Worm (Caenorhabditis elegans) whole organism, late embryonic: ENCODE results near the gene rpc-2.

Source experiments
- F13H6.1 ChIP-seq: sonication (generic microtip); optimal IDR thresholded peaks from 2 replicates; lab custom pipeline; 2016; ENCODE audit warnings: missing genetic modification characterization, missing compliant biosample characterization
- K02D7.2 ChIP-seq: sonication (generic microtip); optimal IDR thresholded peaks from 2 replicates; lab custom pipeline; 2017; ENCODE audit warnings: mild to moderate bottlenecking, missing genetic modification characterization, missing compliant biosample characterization
- Y22D7AL.16 ChIP-seq: sonication (generic microtip); optimal IDR thresholded peaks from 2 replicates; lab custom pipeline; 2016; ENCODE audit warnings: missing genetic modification characterization, missing compliant biosample characterization
- ama-1 ChIP-seq: fragments of 150-350 bp; optimal IDR thresholded peaks from 2 replicates; lab custom pipeline; 2014
- ceh-14 ChIP-seq: sonication (generic microtip); optimal IDR thresholded peaks from 2 replicates; lab custom pipeline; 2016; ENCODE audit warnings: missing genotype, missing genetic modification characterization, missing compliant biosample characterization
- ceh-22 ChIP-seq: sonication (generic microtip); optimal IDR thresholded peaks from 2 replicates; lab custom pipeline; 2017; ENCODE audit warnings: missing biosample characterization, missing genetic modification characterization
- ceh-31 ChIP-seq: sonication (generic microtip); optimal IDR thresholded peaks from 2 replicates; lab custom pipeline; 2016; ENCODE audit warnings: missing genetic modification characterization, missing compliant biosample characterization
- ceh-34 ChIP-seq: sonication (generic microtip); optimal IDR thresholded peaks from 2 replicates; lab custom pipeline; 2016; ENCODE audit warnings: mild to moderate bottlenecking, missing genetic modification characterization, missing compliant biosample characterization
- ceh-45 ChIP-seq: fragments of 200-800 bp; sonication (Bioruptor generic); IDR thresholded peaks from 2 replicates; pipeline ENCODE4 v1.3.6; 2022; ENCODE audit warnings: missing genetic modification reagents, missing genetic modification characterization, missing compliant biosample characterization
- ceh-48 ChIP-seq: sonication (generic microtip); optimal IDR thresholded peaks from 2 replicates; lab custom pipeline; 2016; ENCODE audit warnings: missing genetic modification characterization, inconsistent platforms, missing compliant biosample characterization
- ceh-6 ChIP-seq: fragments of 200-800 bp; sonication (Bioruptor generic); optimal IDR thresholded peaks from 2 replicates; lab custom pipeline; 2018; ENCODE audit warnings: mild to moderate bottlenecking, missing genetic modification characterization, missing compliant biosample characterization
- dmd-4 ChIP-seq: sonication (generic microtip); optimal IDR thresholded peaks from 2 replicates; lab custom pipeline; 2016; ENCODE audit warnings: borderline replicate concordance, missing genetic modification characterization, missing compliant biosample characterization
- dve-1 ChIP-seq: sonication (generic microtip); optimal IDR thresholded peaks from 2 replicates; lab custom pipeline; 2017; ENCODE audit warnings: antibody characterized with exemption, mild to moderate bottlenecking, missing genetic modification characterization, missing compliant biosample characterization
- elt-4 ChIP-seq: sonication (generic microtip); optimal IDR thresholded peaks from 2 replicates; lab custom pipeline; 2016; ENCODE audit warnings: missing genetic modification characterization, missing compliant biosample characterization
- ets-4 ChIP-seq: sonication (generic microtip); optimal IDR thresholded peaks from 2 replicates; lab custom pipeline; 2016; ENCODE audit warnings: missing genetic modification characterization, missing compliant biosample characterization
- fax-1 ChIP-seq: sonication (generic microtip); optimal IDR thresholded peaks from 2 replicates; lab custom pipeline; 2016; ENCODE audit warnings: missing genotype, missing genetic modification characterization, missing compliant biosample characterization
- fkh-10 ChIP-seq: fragments of 150-350 bp; optimal IDR thresholded peaks from 2 replicates; lab custom pipeline; 2014; ENCODE audit warnings: missing biosample characterization, missing genetic modification reagents, missing genetic modification characterization
- fkh-6 ChIP-seq: sonication (generic microtip); optimal IDR thresholded peaks from 2 replicates; lab custom pipeline; 2016; ENCODE audit warnings: missing genetic modification characterization, missing compliant biosample characterization
- hlh-13 ChIP-seq: fragments of 200-800 bp; sonication (Bioruptor generic); optimal IDR thresholded peaks from 2 replicates; lab custom pipeline; 2018; ENCODE audit warnings: mild to moderate bottlenecking, missing genetic modification characterization, missing compliant biosample characterization
- hlh-15 ChIP-seq: sonication (generic microtip); optimal IDR thresholded peaks from 2 replicates; lab custom pipeline; 2016; ENCODE audit warnings: missing genetic modification characterization, missing compliant biosample characterization
- hlh-30 ChIP-seq: sonication (generic microtip); optimal IDR thresholded peaks from 2 replicates; lab custom pipeline; 2017; ENCODE audit warnings: antibody characterized with exemption, missing genetic modification characterization, missing compliant biosample characterization; ENCODE audit not compliant: insufficient read depth
- hlh-6 ChIP-seq: sonication (generic microtip); optimal IDR thresholded peaks from 2 replicates; lab custom pipeline; 2016; ENCODE audit warnings: missing genotype, missing genetic modification characterization, missing compliant biosample characterization
- lim-6 ChIP-seq: sonication (generic microtip); optimal IDR thresholded peaks from 2 replicates; lab custom pipeline; 2016; ENCODE audit warnings: missing genetic modification characterization, missing compliant biosample characterization
- lin-11 ChIP-seq: fragments of 200-800 bp; sonication (Bioruptor generic); optimal IDR thresholded peaks from 2 replicates; lab custom pipeline; 2018; ENCODE audit warnings: mild to moderate bottlenecking, missing genetic modification characterization, missing compliant biosample characterization
- madf-2 ChIP-seq: sonication (generic microtip); optimal IDR thresholded peaks from 2 replicates; lab custom pipeline; 2017; ENCODE audit warnings: missing genetic modification characterization, missing compliant biosample characterization
- nfya-1 ChIP-seq: sonication (generic microtip); optimal IDR thresholded peaks from 2 replicates; lab custom pipeline; 2017; ENCODE audit warnings: missing genetic modification characterization, mild to moderate bottlenecking, missing compliant biosample characterization, antibody characterized with exemption, moderate library complexity
- nhr-11 ChIP-seq: fragments of 150-350 bp; optimal IDR thresholded peaks from 2 replicates; lab custom pipeline; 2014; ENCODE audit warnings: missing biosample characterization, missing genetic modification characterization
- npax-4 ChIP-seq: sonication (generic microtip); optimal IDR thresholded peaks from 2 replicates; lab custom pipeline; 2016; ENCODE audit warnings: missing genetic modification characterization, missing compliant biosample characterization
- odd-2 ChIP-seq: sonication (generic microtip); optimal IDR thresholded peaks from 2 replicates; lab custom pipeline; 2017; ENCODE audit warnings: antibody characterized with exemption, mild to moderate bottlenecking, missing genetic modification characterization, missing compliant biosample characterization
- pat-9 ChIP-seq: fragments of 200-800 bp; sonication (Bioruptor generic); optimal IDR thresholded peaks from 2 replicates; lab custom pipeline; 2018; ENCODE audit warnings: mild to moderate bottlenecking, missing genetic modification characterization, moderate library complexity, missing compliant biosample characterization
- pax-1 ChIP-seq: fragments of 150-350 bp; optimal IDR thresholded peaks from 2 replicates; lab custom pipeline; 2014; ENCODE audit warnings: missing biosample characterization, missing genetic modification characterization
- pha-2 ChIP-seq: sonication (generic microtip); optimal IDR thresholded peaks from 2 replicates; lab custom pipeline; 2017; ENCODE audit warnings: mild to moderate bottlenecking, missing genetic modification characterization, missing compliant biosample characterization
- sdc-2 ChIP-seq: sonication (generic microtip); optimal IDR thresholded peaks from 2 replicates; lab custom pipeline; 2016; ENCODE audit warnings: missing genotype, missing genetic modification characterization, missing compliant biosample characterization
- sox-2 ChIP-seq: fragments of 200-800 bp; sonication (Bioruptor generic); IDR thresholded peaks from 2 replicates; pipeline ENCODE4 v1.3.6; 2022; ENCODE audit warnings: missing genetic modification reagents, missing genetic modification characterization, missing compliant biosample characterization
- sox-4 ChIP-seq: sonication (generic microtip); optimal IDR thresholded peaks from 2 replicates; lab custom pipeline; 2017; ENCODE audit warnings: mild to moderate bottlenecking, missing genetic modification characterization, inconsistent platforms, missing compliant biosample characterization
- tbx-7 ChIP-seq: sonication (generic microtip); optimal IDR thresholded peaks from 2 replicates; lab custom pipeline; 2016; ENCODE audit warnings: missing genotype, missing genetic modification characterization, missing compliant biosample characterization
- unc-3 ChIP-seq, 2 experiments: fragments of 200-800 bp in 1 of 2; sonication (Bioruptor generic) in 1 of 2; sonication (generic microtip) in 1 of 2; conservative IDR thresholded peaks in 1 of 2; optimal IDR thresholded peaks in 1 of 2; 2 replicates each; pipeline versions ENCODE4 v1.3.6 to Lab custom; 2016 to 2022; ENCODE audit warnings: missing compliant biosample characterization in 2 of 2, missing genetic modification characterization in 2 of 2, missing genetic modification reagents in 1 of 2
- unc-42 ChIP-seq: sonication (generic microtip); optimal IDR thresholded peaks from 2 replicates; lab custom pipeline; 2016; ENCODE audit warnings: missing genotype, missing genetic modification characterization, missing compliant biosample characterization
- unc-55 ChIP-seq: sonication (generic microtip); optimal IDR thresholded peaks from 2 replicates; lab custom pipeline; 2017; ENCODE audit warnings: missing biosample characterization, missing genetic modification reagents, missing genetic modification characterization
- unc-86 ChIP-seq: sonication (generic microtip); optimal IDR thresholded peaks from 2 replicates; lab custom pipeline; 2016; ENCODE audit warnings: missing genetic modification characterization, missing compliant biosample characterization

Gene rpc-2

DNA sequence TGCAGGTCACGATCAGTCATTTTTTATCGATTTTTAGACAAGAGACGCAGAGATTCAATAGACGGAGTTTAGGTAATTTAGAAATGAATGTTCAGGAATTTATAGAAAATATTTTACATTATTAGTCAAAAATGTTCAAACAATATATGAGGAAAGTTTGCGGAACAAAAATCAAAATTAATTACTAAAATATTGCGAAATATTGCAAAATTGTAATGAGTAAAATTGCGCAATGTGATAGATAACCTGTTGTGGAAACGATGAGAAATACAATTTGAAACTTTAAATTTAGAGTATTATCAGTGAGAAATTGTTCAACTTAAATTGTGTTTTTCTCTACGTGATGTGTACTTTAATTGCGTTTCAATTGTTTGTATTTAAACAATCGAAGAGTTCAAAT is 23.9 kb downstream of the rpc-2 start, which contains the start of gene F56D2.5:
TSS of gene F56D2.5 (minus strand) at position 371 of the 400 bp plus-strand sequence.
- TF ChIP-seq elt-4, result no peak
- no peak for TF ChIP-seq ceh-34 (tag; lab: Kevin White, UChicago)
- TF ChIP-seq dve-1, result no peak
- no peak for TF ChIP-seq ceh-6 (GFP tag; lab: Kevin White, UChicago)
- no peak for TF ChIP-seq ceh-31 (tag; lab: Kevin White, UChicago)
- TF ChIP-seq pat-9 (tag; lab: Kevin White, UChicago), result no peak
- no peak for TF ChIP-seq ceh-14 (tag; lab: Kevin White, UChicago)
- no peak for TF ChIP-seq Y22D7AL.16 (tag; lab: Kevin White, UChicago)
- TF ChIP-seq odd-2 (tag; lab: Kevin White, UChicago), result no peak
- no peak for TF ChIP-seq hlh-6 (tag; lab: Kevin White, UChicago)
- TF ChIP-seq madf-2 (tag; lab: Kevin White, UChicago), result no peak
- no peak for TF ChIP-seq sox-2
- no peak for TF ChIP-seq nhr-11
- no peak for TF ChIP-seq lim-6
- no peak for TF ChIP-seq ama-1 (lab: Kevin White, UChicago)
- no peak for TF ChIP-seq hlh-15 (tag; lab: Kevin White, UChicago)
- TF ChIP-seq lin-11, result no peak
- TF ChIP-seq fkh-10 (GFP tag; lab: Kevin White, UChicago), result no peak

DNA sequence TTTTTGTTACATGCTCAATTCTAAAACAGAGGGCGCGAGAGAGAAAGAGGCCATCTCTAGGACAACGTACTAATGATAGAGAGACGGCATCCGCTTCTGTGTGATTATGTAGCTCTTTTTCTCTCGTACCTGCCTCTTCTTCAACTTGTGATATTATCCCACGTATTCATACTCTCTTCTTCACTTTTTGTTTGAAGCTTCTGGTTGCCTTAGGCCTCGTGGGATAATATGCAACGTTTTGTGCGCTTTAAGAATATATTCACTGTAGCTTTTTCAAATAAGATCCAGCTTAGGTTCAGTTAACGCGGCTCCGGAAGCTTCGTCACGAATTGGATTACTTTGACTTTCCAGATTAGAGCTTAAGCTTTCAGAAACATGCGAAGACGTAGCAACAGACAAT is 25.6 kb downstream of the rpc-2 start, which contains the start of the genes F56D2.8 and uev-2:
TSS of gene F56D2.8 (minus strand) at position 101 of the 400 bp plus-strand sequence.
TSS of gene uev-2 (plus strand) at position 360 of the 400 bp plus-strand sequence.
- TF ChIP-seq ceh-48, result no peak
- TF ChIP-seq ceh-14 (tag; lab: Kevin White, UChicago), result no peak
- TF ChIP-seq hlh-6 (tag; lab: Kevin White, UChicago), result no peak
- no peak for TF ChIP-seq pax-1 (tag; lab: Kevin White, UChicago)
- no peak for TF ChIP-seq ceh-22 (tag; lab: Kevin White, UChicago)
- TF ChIP-seq unc-86, result no peak
- TF ChIP-seq pha-2 (tag; lab: Kevin White, UChicago), result no peak
- TF ChIP-seq sdc-2 (tag; lab: Kevin White, UChicago), result no peak
- TF ChIP-seq unc-55 (GFP tag; lab: Kevin White, UChicago), result no peak
- TF ChIP-seq sox-4 (tag; lab: Kevin White, UChicago), result no peak
- TF ChIP-seq dmd-4 (tag; lab: Kevin White, UChicago), result no peak
- no peak for TF ChIP-seq madf-2 (tag; lab: Kevin White, UChicago)
- no peak for TF ChIP-seq Y22D7AL.16 (tag; lab: Kevin White, UChicago)
- no peak for TF ChIP-seq ceh-31 (tag; lab: Kevin White, UChicago)
- TF ChIP-seq lim-6, result no peak
- no peak for TF ChIP-seq nfya-1 (tag; lab: Kevin White, UChicago)
- no peak for TF ChIP-seq tbx-7 (tag; lab: Kevin White, UChicago)
- TF ChIP-seq unc-42 (tag; lab: Kevin White, UChicago), result no peak
- TF ChIP-seq elt-4, result no peak
- TF ChIP-seq ceh-34 (tag; lab: Kevin White, UChicago), result no peak

DNA sequence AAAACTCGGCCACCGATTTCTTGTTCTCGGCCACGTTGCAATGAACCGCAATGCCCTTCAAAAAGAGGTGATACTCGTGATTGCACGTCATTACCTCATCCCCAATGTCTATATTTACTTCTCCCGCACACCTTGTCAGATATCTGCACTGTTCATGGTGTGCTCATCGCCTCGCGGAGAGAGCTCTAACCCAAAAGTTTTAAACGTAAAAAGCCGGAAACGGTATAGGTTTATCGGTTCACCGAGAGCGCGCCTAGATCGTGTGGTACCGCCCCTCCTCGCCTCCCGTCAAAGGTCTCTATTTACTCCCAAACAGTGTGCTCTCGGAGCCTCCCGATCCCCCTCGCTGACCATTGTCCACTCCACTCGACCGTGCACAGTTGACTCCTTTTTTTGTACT is 27.5 kb downstream of the rpc-2 start, which contains the start of gene F56D2.3:
TSS of gene F56D2.3 (plus strand) at position 301 of the 400 bp plus-strand sequence.
- TF ChIP-seq sox-4 (tag; lab: Kevin White, UChicago), result no peak
- peak; percentile 16 for TF ChIP-seq pax-1 (tag; lab: Kevin White, UChicago)
- peak; percentile 1 for TF ChIP-seq ets-4 (tag; lab: Kevin White, UChicago)

DNA sequence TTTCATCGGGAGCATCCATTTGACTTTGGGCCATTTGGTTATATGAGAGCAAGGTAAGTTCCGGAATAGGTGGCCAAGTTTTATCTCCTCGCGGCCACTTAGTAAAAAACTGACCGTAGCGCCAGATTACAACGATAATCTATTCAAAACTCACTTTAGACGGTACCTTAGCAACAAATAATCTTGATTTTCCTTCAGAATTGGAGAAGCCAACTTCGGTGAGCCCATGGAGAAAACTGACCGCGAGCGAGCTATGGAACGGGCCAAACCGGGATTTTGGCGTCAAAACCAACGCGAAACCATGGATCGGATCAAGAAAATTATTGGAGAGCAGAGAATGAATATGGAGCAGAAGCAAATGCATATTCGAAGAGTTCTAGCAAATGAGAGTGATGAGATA is 28.5 kb downstream of the rpc-2 start:
- no peak for TF ChIP-seq nfya-1 (tag; lab: Kevin White, UChicago)
- no peak for TF ChIP-seq unc-3 (GFP tag; conservative IDR thresholded peaks at IDR 0.05; lab: Robert Waterston, UW)
- TF ChIP-seq unc-3 (tag; optimal IDR thresholded peaks at IDR 0.05; lab: Kevin White, UChicago), result no peak
- TF ChIP-seq pha-2 (tag; lab: Kevin White, UChicago), result no peak
- no peak for TF ChIP-seq sdc-2 (tag; lab: Kevin White, UChicago)
- no peak for TF ChIP-seq fax-1
- TF ChIP-seq hlh-30, result no peak
- TF ChIP-seq ceh-45, result no peak
- no peak for TF ChIP-seq lim-6
- no peak for TF ChIP-seq K02D7.2 (tag; lab: Kevin White, UChicago)
- TF ChIP-seq ceh-6 (GFP tag; lab: Kevin White, UChicago), result no peak
- TF ChIP-seq npax-4, result no peak
- TF ChIP-seq ceh-14 (tag; lab: Kevin White, UChicago), result no peak
- TF ChIP-seq hlh-13 (GFP tag; lab: Kevin White, UChicago), result no peak
- TF ChIP-seq F13H6.1 (tag; lab: Kevin White, UChicago), result no peak
- TF ChIP-seq fkh-6 (tag; lab: Kevin White, UChicago), result no peak
